Fruit fly (Drosophila melanogaster) whole organism, embryonic: ENCODE measurements around the gene Hsp70Aa.

Experiments used
- Atf6 ChIP-seq: fragments of 200-800 bp; sonication (Bioruptor generic); IDR thresholded peaks from 2 replicates; pipeline ENCODE4 v1.3.6; 2022; ENCODE audit warnings: missing biosample characterization, missing genetic modification characterization
- CG10209 ChIP-seq: fragments of 200-800 bp; sonication (Bioruptor generic); optimal IDR thresholded peaks from 3 replicates; lab custom pipeline; 2017; ENCODE audit warnings: missing biosample characterization, mild to moderate bottlenecking, missing genetic modification characterization, missing genetic modification reagents
- CG11398 ChIP-seq: fragments of 200-800 bp; sonication (Bioruptor generic); optimal IDR thresholded peaks from 2 replicates; lab custom pipeline; 2016; ENCODE audit warnings: missing biosample characterization, missing genetic modification characterization
- CG12299 ChIP-seq: fragments of 200-800 bp; sonication (Bioruptor generic); optimal IDR thresholded peaks from 2 replicates; lab custom pipeline; 2018; ENCODE audit warnings: missing biosample characterization, mild to moderate bottlenecking, missing genetic modification characterization
- CG15696 ChIP-seq: fragments of 200-800 bp; sonication (Bioruptor generic); optimal IDR thresholded peaks from 2 replicates; lab custom pipeline; 2019; ENCODE audit warnings: missing biosample characterization, mild to moderate bottlenecking, missing genetic modification characterization, moderate library complexity
- CG1602 ChIP-seq: fragments of 200-800 bp; sonication (Bioruptor generic); optimal IDR thresholded peaks from 3 replicates; lab custom pipeline; 2016; ENCODE audit warnings: missing biosample characterization, missing genetic modification characterization
- CG16779 ChIP-seq: fragments of 200-800 bp; sonication (Bioruptor generic); IDR thresholded peaks from 2 replicates; pipeline ENCODE4 v1.3.6; 2022; ENCODE audit warnings: missing biosample characterization, missing genetic modification characterization
- CG17328 ChIP-seq: fragments of 200-800 bp; sonication (Bioruptor generic); IDR thresholded peaks from 2 replicates; pipeline ENCODE4 v1.3.6; 2022; ENCODE audit warnings: missing biosample characterization, missing genetic modification characterization
- CG17829 ChIP-seq: fragments of 200-800 bp; optimal IDR thresholded peaks from 2 replicates; lab custom pipeline; 2019; ENCODE audit warnings: missing biosample characterization, mild to moderate bottlenecking, missing genetic modification characterization, moderate library complexity
- CG3065 ChIP-seq: fragments of 200-800 bp; sonication (Bioruptor generic); optimal IDR thresholded peaks from 2 replicates; lab custom pipeline; 2016; ENCODE audit warnings: missing biosample characterization, missing genetic modification characterization
- CG31224 ChIP-seq: fragments of 200-800 bp; sonication (Bioruptor generic); IDR thresholded peaks from 2 replicates; pipeline ENCODE4 v1.3.6; 2022; ENCODE audit warnings: missing biosample characterization, missing genetic modification characterization
- CG3847 ChIP-seq: fragments of 200-800 bp; sonication (Bioruptor generic); IDR thresholded peaks from 2 replicates; pipeline ENCODE4 v1.3.6; 2022; ENCODE audit warnings: missing biosample characterization, missing genetic modification characterization
- CG6654 ChIP-seq: fragments of 200-800 bp; sonication (Bioruptor generic); optimal IDR thresholded peaks from 2 replicates; lab custom pipeline; 2017; ENCODE audit warnings: missing biosample characterization, mild to moderate bottlenecking, missing genetic modification characterization
- CG7839 ChIP-seq: fragments of 200-800 bp; sonication (Bioruptor generic); optimal IDR thresholded peaks from 3 replicates; lab custom pipeline; 2018; ENCODE audit warnings: missing biosample characterization, mild to moderate bottlenecking, missing genetic modification characterization, moderate library complexity
- CG8924 ChIP-seq: fragments of 200-800 bp; optimal IDR thresholded peaks from 3 replicates; lab custom pipeline; 2019; ENCODE audit warnings: missing biosample characterization, mild to moderate bottlenecking, missing genetic modification characterization, moderate library complexity
- CG8944 ChIP-seq: fragments of 200-800 bp; sonication (Bioruptor generic); optimal IDR thresholded peaks from 3 replicates; lab custom pipeline; 2016; ENCODE audit warnings: missing biosample characterization, missing genetic modification characterization
- CTCF ChIP-seq: fragments of 200-800 bp; sonication (Bioruptor generic); optimal IDR thresholded peaks from 2 replicates; lab custom pipeline; 2017; ENCODE audit warnings: missing biosample characterization, mild to moderate bottlenecking, missing genetic modification characterization, moderate library complexity
- Camta ChIP-seq: fragments of 200-800 bp; sonication (Bioruptor generic); optimal IDR thresholded peaks from 2 replicates; lab custom pipeline; 2016; ENCODE audit warnings: missing biosample characterization, missing genetic modification characterization
- CrebB ChIP-seq: fragments of 200-800 bp; sonication (Bioruptor generic); optimal IDR thresholded peaks from 3 replicates; lab custom pipeline; 2018; ENCODE audit warnings: missing biosample characterization, mild to moderate bottlenecking, missing genetic modification characterization
- Dbx ChIP-seq: fragments of 200-800 bp; sonication (Bioruptor generic); IDR thresholded peaks from 3 replicates; pipeline ENCODE4 v1.3.6; 2022; ENCODE audit warnings: missing biosample characterization, missing genetic modification characterization
- Dip3 ChIP-seq: fragments of 200-800 bp; sonication (Bioruptor generic); optimal IDR thresholded peaks from 3 replicates; lab custom pipeline; 2016; ENCODE audit warnings: missing biosample characterization, missing genetic modification characterization
- Drgx ChIP-seq: fragments of 200-800 bp; sonication (Bioruptor generic); IDR thresholded peaks from 2 replicates; pipeline ENCODE4 v1.3.6; 2022; ENCODE audit warnings: missing biosample characterization, missing genetic modification characterization
- E2f1 ChIP-seq: fragments of 200-800 bp; sonication (Bioruptor generic); IDR thresholded peaks from 2 replicates; pipeline ENCODE4 v1.3.6; 2022; ENCODE audit warnings: missing biosample characterization, missing genetic modification characterization
- E2f2 ChIP-seq: fragments of 200-800 bp; sonication (Bioruptor generic); IDR thresholded peaks from 2 replicates; pipeline ENCODE4 v1.3.6; 2022; ENCODE audit warnings: missing biosample characterization, missing genetic modification characterization
- Fer3 ChIP-seq: fragments of 200-800 bp; sonication (Bioruptor generic); optimal IDR thresholded peaks from 2 replicates; lab custom pipeline; 2018; ENCODE audit warnings: missing biosample characterization, mild to moderate bottlenecking, missing genetic modification characterization, moderate library complexity
- Hand ChIP-seq: fragments of 200-800 bp; sonication (Bioruptor generic); optimal IDR thresholded peaks from 2 replicates; lab custom pipeline; 2017; ENCODE audit warnings: mild to moderate bottlenecking, missing biosample characterization, missing genetic modification reagents, missing genetic modification characterization
- HmgD ChIP-seq: fragments of 200-800 bp; sonication (Bioruptor generic); optimal IDR thresholded peaks from 3 replicates; lab custom pipeline; 2016; ENCODE audit warnings: missing biosample characterization, missing genetic modification characterization
- HmgZ ChIP-seq: fragments of 200-800 bp; sonication (Bioruptor generic); optimal IDR thresholded peaks from 2 replicates; lab custom pipeline; 2018; ENCODE audit warnings: missing biosample characterization, mild to moderate bottlenecking, missing genetic modification characterization
- NC2β ChIP-seq: fragments of 200-800 bp; sonication (Bioruptor generic); optimal IDR thresholded peaks from 2 replicates; lab custom pipeline; 2016; ENCODE audit warnings: missing biosample characterization, missing genetic modification characterization
- Nf-YB ChIP-seq: fragments of 200-800 bp; sonication (Bioruptor generic); optimal IDR thresholded peaks from 3 replicates; lab custom pipeline; 2019; ENCODE audit warnings: missing biosample characterization, mild to moderate bottlenecking, missing genetic modification characterization, moderate library complexity
- NfI ChIP-seq: fragments of 200-800 bp; sonication (Bioruptor generic); optimal IDR thresholded peaks from 3 replicates; lab custom pipeline; 2018; ENCODE audit warnings: missing biosample characterization, mild to moderate bottlenecking, missing genetic modification characterization, moderate library complexity
- TFAM ChIP-seq: fragments of 200-800 bp; sonication (Bioruptor generic); optimal IDR thresholded peaks from 2 replicates; lab custom pipeline; 2017; ENCODE audit warnings: missing biosample characterization, missing genetic modification characterization, inconsistent platforms
- Usf ChIP-seq: fragments of 200-800 bp; sonication (Bioruptor generic); optimal IDR thresholded peaks from 2 replicates; lab custom pipeline; 2017; ENCODE audit warnings: missing genotype, missing biosample characterization, missing genetic modification characterization
- Xrp1 ChIP-seq: fragments of 200-800 bp; sonication (Bioruptor generic); IDR thresholded peaks from 2 replicates; pipeline ENCODE4 v1.3.6; 2022; ENCODE audit warnings: missing biosample characterization, missing genetic modification characterization
- al ChIP-seq: fragments of 200-800 bp; sonication (Bioruptor generic); IDR thresholded peaks from 2 replicates; pipeline ENCODE4 v1.3.6; 2022; ENCODE audit warnings: missing biosample characterization, missing genetic modification characterization
- amos ChIP-seq: fragments of 200-800 bp; sonication (Bioruptor generic); IDR thresholded peaks from 2 replicates; pipeline ENCODE4 v1.3.6; 2022; ENCODE audit warnings: missing biosample characterization, missing genetic modification characterization; ENCODE audit not compliant: partially characterized antibody
- bowl ChIP-seq: fragments of 200-800 bp; sonication (Bioruptor generic); IDR thresholded peaks from 2 replicates; pipeline ENCODE4 v1.3.6; 2022; ENCODE audit warnings: missing biosample characterization, missing genetic modification characterization
- dan ChIP-seq: fragments of 200-800 bp; sonication (Bioruptor generic); IDR thresholded peaks from 2 replicates; pipeline ENCODE4 v1.3.6; 2022; ENCODE audit warnings: missing biosample characterization, missing genetic modification characterization
- dati ChIP-seq: fragments of 200-800 bp; sonication (Bioruptor generic); IDR thresholded peaks from 2 replicates; pipeline ENCODE4 v1.3.6; 2022; ENCODE audit warnings: missing biosample characterization, missing genetic modification characterization
- ewg ChIP-seq: fragments of 200-800 bp; sonication (Bioruptor generic); optimal IDR thresholded peaks from 3 replicates; lab custom pipeline; 2017; ENCODE audit warnings: mild to moderate bottlenecking, missing biosample characterization, missing genetic modification reagents, missing genetic modification characterization
- ftz-f1 ChIP-seq: fragments of 200-800 bp; sonication (Bioruptor generic); optimal IDR thresholded peaks from 2 replicates; lab custom pipeline; 2016; ENCODE audit warnings: missing biosample characterization, missing genetic modification characterization
- gem ChIP-seq: fragments of 200-800 bp; sonication (Bioruptor generic); optimal IDR thresholded peaks from 2 replicates; lab custom pipeline; 2019; ENCODE audit warnings: missing biosample characterization, mild to moderate bottlenecking, missing genetic modification characterization, moderate library complexity
- gsb-n ChIP-seq: fragments of 200-800 bp; sonication (Bioruptor generic); optimal IDR thresholded peaks from 3 replicates; lab custom pipeline; 2018; ENCODE audit warnings: missing biosample characterization, mild to moderate bottlenecking, missing genetic modification characterization
- gt ChIP-seq: fragments of 200-800 bp; sonication (Bioruptor generic); IDR thresholded peaks from 2 replicates; pipeline ENCODE4 v1.3.6; 2022; ENCODE audit warnings: missing biosample characterization, missing genetic modification characterization
- jigr1 ChIP-seq: fragments of 200-800 bp; sonication (Bioruptor generic); IDR thresholded peaks from 3 replicates; pipeline ENCODE4 v1.3.6; 2022; ENCODE audit warnings: missing biosample characterization, missing genetic modification characterization
- kah ChIP-seq: fragments of 200-800 bp; sonication (Bioruptor generic); optimal IDR thresholded peaks from 2 replicates; lab custom pipeline; 2018; ENCODE audit warnings: missing biosample characterization, mild to moderate bottlenecking, missing genetic modification characterization
- lov ChIP-seq, 2 experiments: fragments of 200-800 bp in 1 of 2; fragments of >200 bp in 1 of 2; sonication (Bioruptor generic) in 1 of 2; IDR thresholded peaks in 1 of 2; optimal IDR thresholded peaks in 1 of 2; 2 replicates in 1 of 2; 3 replicates in 1 of 2; pipeline versions ENCODE4 v1.3.6 to Lab custom; 2017 to 2022; ENCODE audit warnings: missing biosample characterization in 1 of 2, missing genetic modification characterization in 1 of 2
- pb ChIP-seq: fragments of 200-800 bp; sonication (Bioruptor generic); optimal IDR thresholded peaks from 3 replicates; lab custom pipeline; 2016; ENCODE audit warnings: missing biosample characterization, missing genetic modification characterization
- ranshi ChIP-seq: fragments of 200-800 bp; sonication (Bioruptor generic); IDR thresholded peaks from 2 replicates; pipeline ENCODE4 v1.3.6; 2022; ENCODE audit warnings: missing biosample characterization, missing genetic modification characterization
- repo ChIP-seq: fragments of 200-800 bp; sonication (Bioruptor generic); optimal IDR thresholded peaks from 2 replicates; lab custom pipeline; 2016; ENCODE audit warnings: missing biosample characterization, missing genetic modification characterization
- sima ChIP-seq: fragments of 200-800 bp; sonication (Bioruptor generic); optimal IDR thresholded peaks from 2 replicates; lab custom pipeline; 2016; ENCODE audit warnings: missing biosample characterization, missing genetic modification characterization
- tup ChIP-seq: fragments of 200-800 bp; sonication (Bioruptor generic); optimal IDR thresholded peaks from 2 replicates; lab custom pipeline; 2016; ENCODE audit warnings: missing biosample characterization, mild to moderate bottlenecking, missing genetic modification characterization, moderate library complexity

Gene Hsp70Aa

DNA sequence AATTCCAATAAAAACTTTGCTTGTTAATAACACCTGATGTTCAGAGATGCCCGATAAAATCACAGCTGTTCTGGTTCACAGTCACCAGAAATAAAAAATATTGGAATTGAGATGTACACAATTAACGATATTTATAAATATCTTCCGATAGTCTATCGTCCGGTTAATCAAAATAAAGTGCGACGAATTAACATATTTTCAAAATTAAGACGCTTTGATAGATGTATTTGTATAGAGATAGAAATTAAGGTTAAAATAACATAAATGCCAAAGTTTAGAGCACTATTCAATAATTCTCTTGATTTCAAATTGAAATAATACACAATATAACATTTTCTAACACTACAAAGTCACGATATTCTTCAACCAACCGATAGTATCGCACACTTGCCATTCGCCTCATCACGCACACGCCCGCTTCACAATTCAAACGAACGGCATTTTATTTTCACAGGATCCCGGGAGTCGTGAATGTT, 6.4 kb upstream of the Hsp70Aa start, which contains the start of the genes CG3281 and aurA (continued):
- peak; percentile 1 for TF ChIP-seq CG3065 (GFP tag; lab: Kevin White, UChicago)
- TF ChIP-seq ftz-f1 (GFP tag; lab: Kevin White, UChicago) = no peak
- peak; percentile 64 for TF ChIP-seq HmgD (GFP tag; lab: Kevin White, UChicago)
- 0 out of 2 replicates have a peak, but pooled peaks have one; percentile 5 for TF ChIP-seq CG17328 (GFP tag; lab: Robert Waterston, UW)
- TF ChIP-seq CG11398 (GFP tag; lab: Kevin White, UChicago) = peak; percentile 66
- TF ChIP-seq CG6654 (GFP tag; lab: Kevin White, UChicago) = no peak
- TF ChIP-seq gt = no peak
- peak; percentile 88 for TF ChIP-seq CG3847 (GFP tag; lab: Robert Waterston, UW)
- TF ChIP-seq gem (tag; lab: Kevin White, UChicago) = peak; percentile 78
- TF ChIP-seq tup (GFP tag; lab: Kevin White, UChicago) = peak; percentile 42
- TF ChIP-seq Usf = peak; percentile 31
- TF ChIP-seq CG31224 (GFP tag; lab: Robert Waterston, UW) = peak; percentile 18; the same call in 1 of the 2 replicates
- no peak for TF ChIP-seq lov (optimal IDR thresholded peaks at IDR 0.05; lab: Kevin White, UChicago)
- TF ChIP-seq lov (GFP tag; IDR thresholded peaks at IDR 0.05; lab: Robert Waterston, UW) = no peak
- no peak for TF ChIP-seq Hand
- TF ChIP-seq NC2β (GFP tag; lab: Kevin White, UChicago) = peak; percentile 76
- no peak for TF ChIP-seq TFAM
- no peak for TF ChIP-seq repo
- TF ChIP-seq CG17829 (tag; lab: Kevin White, UChicago) = peak; percentile 76
- TF ChIP-seq Drgx (GFP tag; lab: Robert Waterston, UW) = no peak
- TF ChIP-seq CG1602 (GFP tag; lab: Kevin White, UChicago) = peak; percentile 78
- no peak for TF ChIP-seq dan (GFP tag; lab: Robert Waterston, UW)
- TF ChIP-seq kah = no peak
- TF ChIP-seq Dbx (GFP tag; lab: Robert Waterston, UW) = peak; percentile 74; the same call in 2 of the 3 replicates
- peak; percentile 46 for TF ChIP-seq ewg
- TF ChIP-seq CG16779 (GFP tag; lab: Robert Waterston, UW) = no peak
- TF ChIP-seq CG10209 (GFP tag; lab: Kevin White, UChicago) = peak; percentile 56
- TF ChIP-seq Atf6 = peak; percentile 56
- TF ChIP-seq Camta = peak; percentile 69
- peak; percentile 67 for TF ChIP-seq gsb-n (tag; lab: Kevin White, UChicago)
- TF ChIP-seq amos (GFP tag; lab: Robert Waterston, UW) = peak; percentile 97
- peak; percentile 45 for TF ChIP-seq Nf-YB
- TF ChIP-seq sima = no peak
- TF ChIP-seq HmgZ (tag; lab: Kevin White, UChicago) = peak; percentile 66
- peak; percentile 25; the same call in 1 of the 2 replicates for TF ChIP-seq ranshi
- TF ChIP-seq dati (GFP tag; lab: Robert Waterston, UW) = no peak
- TF ChIP-seq Xrp1 = peak; percentile 51; the same call in 1 of the 2 replicates
- TF ChIP-seq Fer3 (tag; lab: Kevin White, UChicago) = peak; percentile 47
- peak; percentile 69 for TF ChIP-seq CG15696 (tag; lab: Kevin White, UChicago)
- TF ChIP-seq pb (GFP tag; lab: Kevin White, UChicago) = peak; percentile 10
- TF ChIP-seq CTCF (GFP tag; lab: Kevin White, UChicago) = no peak
- TF ChIP-seq CG8944 (GFP tag; lab: Kevin White, UChicago) = peak; percentile 74
- TF ChIP-seq E2f1 = peak; percentile 38
- TF ChIP-seq CG8924 = peak; percentile 71
- peak; percentile 10 for TF ChIP-seq CG12299 (tag; lab: Kevin White, UChicago)
- TF ChIP-seq CG7839 (tag; lab: Kevin White, UChicago) = peak; percentile 71
- peak; percentile 89 for TF ChIP-seq E2f2
- TF ChIP-seq NfI (GFP tag; lab: Kevin White, UChicago) = peak; percentile 63
- TF ChIP-seq bowl (GFP tag; lab: Robert Waterston, UW) = no peak
- TF ChIP-seq CrebB (tag; lab: Kevin White, UChicago) = peak; percentile 36
- TF ChIP-seq al = peak; percentile 80
- TF ChIP-seq Dip3 (GFP tag; lab: Kevin White, UChicago) = peak; percentile 65
- TF ChIP-seq jigr1 = no peak
